Fruit fly (Drosophila melanogaster) whole organism, prepupa: Measurements from ENCODE around the gene CG1785.

Experiments
- CG16779 ChIP-seq: fragments of 200-800 bp; sonication (Bioruptor generic); optimal IDR thresholded peaks from 3 replicates; lab custom pipeline; 2017; ENCODE audit warnings: missing biosample characterization, mild to moderate bottlenecking, missing genetic modification characterization
- CG32006 ChIP-seq: fragments of 200-800 bp; sonication (Bioruptor generic); optimal IDR thresholded peaks from 3 replicates; lab custom pipeline; 2017; ENCODE audit warnings: missing biosample characterization, mild to moderate bottlenecking, missing genetic modification characterization
- CG34406 ChIP-seq: fragments of 200-800 bp; sonication (Bioruptor generic); optimal IDR thresholded peaks from 3 replicates; lab custom pipeline; 2016; ENCODE audit warnings: missing biosample characterization, missing genetic modification characterization
- CG6792 ChIP-seq: fragments of 200-800 bp; sonication (Bioruptor generic); optimal IDR thresholded peaks from 3 replicates; lab custom pipeline; 2016; ENCODE audit warnings: missing biosample characterization, missing genetic modification characterization
- CG6808 ChIP-seq: fragments of 200-800 bp; sonication (Bioruptor generic); optimal IDR thresholded peaks from 3 replicates; lab custom pipeline; 2017; ENCODE audit warnings: missing biosample characterization, missing genetic modification characterization, mild to moderate bottlenecking, moderate library complexity, missing genetic modification reagents
- CG9139 ChIP-seq: fragments of 200-800 bp; sonication (Bioruptor generic); optimal IDR thresholded peaks from 3 replicates; lab custom pipeline; 2017; ENCODE audit warnings: missing biosample characterization, mild to moderate bottlenecking, missing genetic modification characterization
- Eip75B ChIP-seq: fragments of 200-800 bp; sonication (Bioruptor generic); optimal IDR thresholded peaks from 3 replicates; lab custom pipeline; 2016; ENCODE audit warnings: missing biosample characterization, missing genetic modification characterization
- Hr39 ChIP-seq: fragments of 200-800 bp; sonication (Bioruptor generic); optimal IDR thresholded peaks from 2 replicates; lab custom pipeline; 2016; ENCODE audit warnings: missing biosample characterization, missing genetic modification characterization
- Smox ChIP-seq: fragments of 200-800 bp; sonication (Bioruptor generic); optimal IDR thresholded peaks from 3 replicates; lab custom pipeline; 2016; ENCODE audit warnings: missing biosample characterization, missing genetic modification characterization
- achi ChIP-seq: fragments of 200-800 bp; sonication (Bioruptor generic); optimal IDR thresholded peaks from 3 replicates; lab custom pipeline; 2016; ENCODE audit warnings: missing biosample characterization, missing genetic modification characterization
- lz ChIP-seq: fragments of 200-800 bp; sonication (Bioruptor generic); optimal IDR thresholded peaks from 3 replicates; lab custom pipeline; 2016; ENCODE audit warnings: missing biosample characterization, missing genetic modification characterization
- spab ChIP-seq: fragments of 200-800 bp; sonication (Bioruptor generic); optimal IDR thresholded peaks from 2 replicates; lab custom pipeline; 2017; ENCODE audit warnings: missing biosample characterization, mild to moderate bottlenecking, missing genetic modification characterization, missing genetic modification reagents
- svp ChIP-seq: fragments of 200-800 bp; sonication (Bioruptor generic); peaks from one replicate; lab custom pipeline; 2016; ENCODE audit warnings: missing biosample characterization, missing genetic modification characterization
- topi ChIP-seq: fragments of 200-800 bp; sonication (Bioruptor generic); optimal IDR thresholded peaks from 3 replicates; lab custom pipeline; 2016; ENCODE audit warnings: missing biosample characterization, missing genetic modification characterization

DNA sequence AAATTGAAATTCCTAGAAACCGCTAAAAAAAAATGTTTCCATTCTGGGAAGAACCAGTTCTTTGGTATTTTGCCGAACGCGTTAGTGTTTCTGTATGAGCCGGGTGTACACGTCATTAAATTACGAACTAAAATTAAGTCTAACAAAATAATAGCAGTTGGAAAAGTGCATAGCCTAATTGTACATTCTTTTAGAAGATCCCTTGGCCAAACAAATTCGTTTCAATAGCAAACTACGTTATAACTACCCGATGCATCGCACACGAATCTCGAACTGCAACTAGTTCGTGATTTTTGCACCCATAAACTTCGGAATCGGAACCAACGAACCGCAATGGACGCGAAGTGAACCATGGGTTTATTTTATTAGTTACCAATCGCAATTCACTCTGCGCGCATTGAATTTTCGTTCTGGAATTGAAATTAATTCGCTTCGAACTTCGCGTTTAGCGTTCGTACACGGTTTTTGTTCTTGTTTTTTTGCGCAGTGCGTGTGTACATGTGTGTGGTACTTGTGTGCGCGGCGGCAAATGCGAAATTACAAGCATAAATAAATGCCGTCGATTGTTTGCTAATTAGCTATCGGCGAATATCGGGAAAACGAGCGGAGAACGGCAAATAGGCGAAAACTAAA is 33.4 kb upstream of the CG1785 start, which contains the start of gene CAH3:
- TF ChIP-seq Smox (GFP tag; lab: Kevin White, UChicago) (peak; percentile 94), svp (GFP tag; lab: Kevin White, UChicago) (peak; percentile 97), spab (GFP tag; lab: Kevin White, UChicago) (peak; percentile 89), CG9139 (GFP tag; lab: Kevin White, UChicago) (peak; percentile 92), CG16779 (peak; percentile 90), Hr39 (GFP tag; lab: Kevin White, UChicago) (peak; percentile 96), CG32006 (peak; percentile 96), Eip75B (GFP tag; lab: Kevin White, UChicago) (peak; percentile 94), CG34406 (GFP tag; lab: Kevin White, UChicago) (peak; percentile 92), CG6792 (peak; percentile 95), CG6808 (GFP tag; lab: Kevin White, UChicago) (peak; percentile 93), lz (GFP tag; lab: Kevin White, UChicago) (peak; percentile 97), topi (GFP tag; lab: Kevin White, UChicago) (peak; percentile 96), achi (GFP tag; lab: Kevin White, UChicago) (peak; percentile 92)
